Worm (Caenorhabditis elegans): ENCODE results near the gene R04B5.7.

Gene R04B5.7

DNA sequence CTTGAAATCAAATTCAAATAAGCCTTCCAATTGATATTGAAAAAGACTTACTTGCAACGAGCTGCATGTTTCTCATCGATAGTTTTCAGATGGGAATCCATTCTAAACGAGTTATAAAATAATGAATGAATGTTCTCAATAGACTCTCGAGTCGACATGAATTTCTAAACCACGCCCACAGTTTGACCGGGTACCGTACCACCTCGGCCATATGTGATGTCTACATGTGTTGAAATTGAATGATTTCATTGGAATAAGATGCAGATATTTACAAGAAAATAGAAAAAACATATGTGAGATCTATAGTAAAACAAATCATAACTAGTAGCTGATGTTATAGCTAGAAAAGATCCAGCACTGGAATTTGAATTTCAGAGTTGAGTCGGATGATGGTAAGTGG is at the start of gene R04B5.7:
R04B5.7 (minus strand) TSS at position 101 of the 400 bp plus-strand sequence.
- TF ChIP-seq skn-1 (tag; optimal IDR thresholded peaks at IDR 0.05) = no peak
- TF ChIP-seq R02D3.7 (tag; optimal IDR thresholded peaks at IDR 0.05) = no peak
- no peak for TF ChIP-seq nhr-12 (tag; optimal IDR thresholded peaks at IDR 0.05)
- TF ChIP-seq ZK546.5 (tag; optimal IDR thresholded peaks at IDR 0.05) = no peak
- no peak for TF ChIP-seq lin-15B (tag; optimal IDR thresholded peaks at IDR 0.05)
- no peak for TF ChIP-seq fkh-2 (tag; optimal IDR thresholded peaks at IDR 0.05)
- no peak for TF ChIP-seq unc-62 (GFP tag; optimal IDR thresholded peaks at IDR 0.05)
- no peak for TF ChIP-seq mml-1 (tag; optimal IDR thresholded peaks at IDR 0.05)
- no peak for TF ChIP-seq nhr-237 (tag; optimal IDR thresholded peaks at IDR 0.05)
- TF ChIP-seq ceh-9 (tag; optimal IDR thresholded peaks at IDR 0.05) = no peak
- no peak for TF ChIP-seq hmg-11 (tag; optimal IDR thresholded peaks at IDR 0.05)
- no peak for TF ChIP-seq nfya-1 (tag; optimal IDR thresholded peaks at IDR 0.05; ENCODE audit: insufficient read depth)
- no peak for TF ChIP-seq ceh-28 (tag; optimal IDR thresholded peaks at IDR 0.05)
- TF ChIP-seq nhr-25 (tag; optimal IDR thresholded peaks at IDR 0.05) = no peak
- no peak for TF ChIP-seq nhr-11 (tag; optimal IDR thresholded peaks at IDR 0.05)
- TF ChIP-seq zag-1 (tag; optimal IDR thresholded peaks at IDR 0.05) = no peak
- no peak for TF ChIP-seq egl-27 (tag; optimal IDR thresholded peaks at IDR 0.05)
- no peak for TF ChIP-seq daf-12 (tag; optimal IDR thresholded peaks at IDR 0.05)
- TF ChIP-seq sea-2 (GFP tag; optimal IDR thresholded peaks at IDR 0.05) = no peak

- TF ChIP-seq ceh-28 (tag; optimal IDR thresholded peaks at IDR 0.05) = no peak
- no peak for TF ChIP-seq nhr-23 (tag; optimal IDR thresholded peaks at IDR 0.05)
- TF ChIP-seq zag-1 (tag; optimal IDR thresholded peaks at IDR 0.05) = no peak
- TF ChIP-seq mml-1 (tag; optimal IDR thresholded peaks at IDR 0.05) = no peak
- TF ChIP-seq pha-4 (tag; optimal IDR thresholded peaks at IDR 0.05) = peak; percentile 50
- TF ChIP-seq fkh-10 (GFP tag; optimal IDR thresholded peaks at IDR 0.05) = no peak
- no peak for TF ChIP-seq unc-39 (tag; optimal IDR thresholded peaks at IDR 0.05)
- peak; percentile 75 for TF ChIP-seq snpc-4 (tag; optimal IDR thresholded peaks at IDR 0.05)
- peak; percentile 52 for TF ChIP-seq nfya-1 (tag; optimal IDR thresholded peaks at IDR 0.05; ENCODE audit: insufficient read depth)
- no peak for TF ChIP-seq nhr-28 (tag; optimal IDR thresholded peaks at IDR 0.05)
- no peak for TF ChIP-seq fkh-2 (tag; optimal IDR thresholded peaks at IDR 0.05)
- TF ChIP-seq nhr-25 (tag; optimal IDR thresholded peaks at IDR 0.05) = peak; percentile 17
- no peak for TF ChIP-seq sea-2 (GFP tag; optimal IDR thresholded peaks at IDR 0.05)
- peak; percentile 84 for TF ChIP-seq lin-15B (tag; optimal IDR thresholded peaks at IDR 0.05)
- TF ChIP-seq ZK546.5 (tag; optimal IDR thresholded peaks at IDR 0.05) = no peak
- TF ChIP-seq daf-12 (tag; optimal IDR thresholded peaks at IDR 0.05) = no peak
These were observed 43.8 kb upstream of the R04B5.7 start, which contains the start of the genes C08B6.18, wdr-20 and C08B6.8 for ce11 chrV:10134077-10134693. C08B6.18 (minus strand) TSS chrV:10134127. wdr-20 (minus strand) TSS chrV:10134158. C08B6.8 (plus strand) TSS chrV:10134643.

DNA sequence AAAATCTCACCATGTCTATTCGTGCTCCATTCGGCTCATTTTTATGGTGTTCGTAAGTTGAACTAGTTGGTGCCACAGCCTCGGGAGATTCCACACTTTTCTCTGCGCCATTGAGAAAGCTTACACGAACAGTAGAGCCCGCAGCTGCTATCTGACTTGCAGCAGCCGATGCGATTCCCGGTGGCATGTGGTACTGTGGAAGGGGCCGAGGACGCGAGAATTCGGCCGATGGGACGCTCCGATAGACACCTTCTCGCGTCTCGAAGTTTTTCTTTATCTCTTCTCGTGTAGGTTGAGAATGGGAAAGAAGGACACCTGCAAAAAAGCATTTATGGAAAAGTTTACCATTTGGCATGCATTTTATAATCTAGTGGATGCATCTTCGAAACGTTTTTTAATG is 42.9 kb upstream of the R04B5.7 start:
- peak; percentile 23 for TF ChIP-seq nhr-23 (tag; optimal IDR thresholded peaks at IDR 0.05)
- TF ChIP-seq lsy-12 (tag; optimal IDR thresholded peaks at IDR 0.05) = no peak
- no peak for TF ChIP-seq ceh-82 (tag; optimal IDR thresholded peaks at IDR 0.05)

ce11 chrV:10130195-10130594 is 39.8 kb upstream of the R04B5.7 start, which contains the start of gene aos-1:
aos-1 (minus strand) TSS chrV:10130295.
- no peak for TF ChIP-seq elt-1 (tag; optimal IDR thresholded peaks at IDR 0.05)
- TF ChIP-seq ztf-4 (tag; optimal IDR thresholded peaks at IDR 0.05) = no peak
- TF ChIP-seq pqm-1 (tag; optimal IDR thresholded peaks at IDR 0.05) = no peak
- TF ChIP-seq ceh-82 (tag; optimal IDR thresholded peaks at IDR 0.05) = no peak
- no peak for TF ChIP-seq snpc-4 (tag; optimal IDR thresholded peaks at IDR 0.05)
- TF ChIP-seq lin-15B (tag; optimal IDR thresholded peaks at IDR 0.05) = no peak
- no peak for TF ChIP-seq skn-1 (tag; optimal IDR thresholded peaks at IDR 0.05)
- TF ChIP-seq unc-39 (tag; optimal IDR thresholded peaks at IDR 0.05) = no peak
- TF ChIP-seq mml-1 (tag; optimal IDR thresholded peaks at IDR 0.05) = no peak
- TF ChIP-seq fos-1 (tag; optimal IDR thresholded peaks at IDR 0.05) = no peak

ce11 chrV:10124799-10125548 is 34.6 kb upstream of the R04B5.7 start, which contains the start of gene C08B6.10:
C08B6.10 (plus strand) TSS chrV:10125498.
- no peak for TF ChIP-seq fkh-2 (tag; optimal IDR thresholded peaks at IDR 0.05)
- peak; percentile 68 for TF ChIP-seq elt-2 (tag; optimal IDR thresholded peaks at IDR 0.05)
- no peak for TF ChIP-seq R02D3.7 (tag; optimal IDR thresholded peaks at IDR 0.05)
